Worm (Caenorhabditis elegans) whole organism, late embryonic: ENCODE results near the gene spp-7.

ENCODE experiments used
- F13H6.1 ChIP-seq: sonication (generic microtip); optimal IDR thresholded peaks from 2 replicates; lab custom pipeline; 2016; ENCODE audit warnings: missing genetic modification characterization, missing compliant biosample characterization
- K02D7.2 ChIP-seq: sonication (generic microtip); optimal IDR thresholded peaks from 2 replicates; lab custom pipeline; 2017; ENCODE audit warnings: mild to moderate bottlenecking, missing genetic modification characterization, missing compliant biosample characterization
- K09A11.1 ChIP-seq: sonication (generic microtip); optimal IDR thresholded peaks from 2 replicates; lab custom pipeline; 2017; ENCODE audit warnings: antibody characterized with exemption, mild to moderate bottlenecking, missing genetic modification characterization, missing compliant biosample characterization; ENCODE audit not compliant: insufficient read depth
- T23F11.4 ChIP-seq: fragments of 200-800 bp; sonication (Bioruptor generic); optimal IDR thresholded peaks from 2 replicates; lab custom pipeline; 2018; ENCODE audit warnings: mild to moderate bottlenecking, missing genetic modification characterization, missing compliant biosample characterization
- ama-1 ChIP-seq: fragments of 150-350 bp; optimal IDR thresholded peaks from 2 replicates; lab custom pipeline; 2014
- ceh-14 ChIP-seq: sonication (generic microtip); optimal IDR thresholded peaks from 2 replicates; lab custom pipeline; 2016; ENCODE audit warnings: missing genotype, missing genetic modification characterization, missing compliant biosample characterization
- ceh-19 ChIP-seq: fragments of 200-800 bp; sonication (Bioruptor generic); optimal IDR thresholded peaks from 2 replicates; lab custom pipeline; 2018; ENCODE audit warnings: mild to moderate bottlenecking, missing genetic modification characterization, missing compliant biosample characterization
- ceh-22 ChIP-seq: sonication (generic microtip); optimal IDR thresholded peaks from 2 replicates; lab custom pipeline; 2017; ENCODE audit warnings: missing biosample characterization, missing genetic modification characterization
- ceh-24 ChIP-seq: sonication (generic microtip); optimal IDR thresholded peaks from 2 replicates; lab custom pipeline; 2016; ENCODE audit warnings: mild to moderate bottlenecking, missing genetic modification characterization, missing compliant biosample characterization
- ceh-30 ChIP-seq: fragments of 150-350 bp; optimal IDR thresholded peaks from 2 replicates; lab custom pipeline; 2014; ENCODE audit warnings: missing biosample characterization, missing genetic modification characterization
- ceh-31 ChIP-seq: sonication (generic microtip); optimal IDR thresholded peaks from 2 replicates; lab custom pipeline; 2016; ENCODE audit warnings: missing genetic modification characterization, missing compliant biosample characterization
- ceh-45 ChIP-seq: fragments of 200-800 bp; sonication (Bioruptor generic); IDR thresholded peaks from 2 replicates; pipeline ENCODE4 v1.3.6; 2022; ENCODE audit warnings: missing genetic modification reagents, missing genetic modification characterization, missing compliant biosample characterization
- ceh-48 ChIP-seq: sonication (generic microtip); optimal IDR thresholded peaks from 2 replicates; lab custom pipeline; 2016; ENCODE audit warnings: missing genetic modification characterization, inconsistent platforms, missing compliant biosample characterization
- ceh-9 ChIP-seq: sonication (generic microtip); optimal IDR thresholded peaks from 2 replicates; lab custom pipeline; 2016; ENCODE audit warnings: mild to moderate bottlenecking, missing genetic modification characterization, inconsistent platforms, missing compliant biosample characterization
- che-1 ChIP-seq: sonication (generic microtip); optimal IDR thresholded peaks from 2 replicates; lab custom pipeline; 2016; ENCODE audit warnings: mild to moderate bottlenecking, missing genetic modification characterization, missing compliant biosample characterization
- dve-1 ChIP-seq: sonication (generic microtip); optimal IDR thresholded peaks from 2 replicates; lab custom pipeline; 2017; ENCODE audit warnings: antibody characterized with exemption, mild to moderate bottlenecking, missing genetic modification characterization, missing compliant biosample characterization
- elt-2 ChIP-seq: sonication (generic microtip); optimal IDR thresholded peaks from 2 replicates; lab custom pipeline; 2016; ENCODE audit warnings: missing genetic modification reagents, missing genetic modification characterization, missing compliant biosample characterization
- ets-4 ChIP-seq: sonication (generic microtip); optimal IDR thresholded peaks from 2 replicates; lab custom pipeline; 2016; ENCODE audit warnings: missing genetic modification characterization, missing compliant biosample characterization
- fkh-10 ChIP-seq: fragments of 150-350 bp; optimal IDR thresholded peaks from 2 replicates; lab custom pipeline; 2014; ENCODE audit warnings: missing biosample characterization, missing genetic modification reagents, missing genetic modification characterization
- hlh-15 ChIP-seq: sonication (generic microtip); optimal IDR thresholded peaks from 2 replicates; lab custom pipeline; 2016; ENCODE audit warnings: missing genetic modification characterization, missing compliant biosample characterization
- hlh-30 ChIP-seq: sonication (generic microtip); optimal IDR thresholded peaks from 2 replicates; lab custom pipeline; 2017; ENCODE audit warnings: antibody characterized with exemption, missing genetic modification characterization, missing compliant biosample characterization; ENCODE audit not compliant: insufficient read depth
- hlh-6 ChIP-seq: sonication (generic microtip); optimal IDR thresholded peaks from 2 replicates; lab custom pipeline; 2016; ENCODE audit warnings: missing genotype, missing genetic modification characterization, missing compliant biosample characterization
- hlh-8 ChIP-seq: sonication (generic microtip); optimal IDR thresholded peaks from 2 replicates; lab custom pipeline; 2016; ENCODE audit warnings: missing genotype, missing genetic modification characterization, missing compliant biosample characterization
- mec-3 ChIP-seq: sonication (generic microtip); optimal IDR thresholded peaks from 2 replicates; lab custom pipeline; 2016; ENCODE audit warnings: borderline replicate concordance, missing genetic modification characterization, missing compliant biosample characterization
- nhr-11 ChIP-seq: fragments of 150-350 bp; optimal IDR thresholded peaks from 2 replicates; lab custom pipeline; 2014; ENCODE audit warnings: missing biosample characterization, missing genetic modification characterization
- nhr-232 ChIP-seq: sonication (generic microtip); optimal IDR thresholded peaks from 2 replicates; lab custom pipeline; 2016; ENCODE audit warnings: missing genetic modification characterization, missing compliant biosample characterization
- pag-3 ChIP-seq: sonication (generic microtip); optimal IDR thresholded peaks from 2 replicates; lab custom pipeline; 2016; ENCODE audit warnings: missing compliant biosample characterization, missing genetic modification characterization, borderline replicate concordance
- pat-9 ChIP-seq: fragments of 200-800 bp; sonication (Bioruptor generic); optimal IDR thresholded peaks from 2 replicates; lab custom pipeline; 2018; ENCODE audit warnings: mild to moderate bottlenecking, missing genetic modification characterization, moderate library complexity, missing compliant biosample characterization
- pqm-1 ChIP-seq: sonication (generic microtip); optimal IDR thresholded peaks from 2 replicates; lab custom pipeline; 2016; ENCODE audit warnings: missing genetic modification characterization, missing compliant biosample characterization
- pros-1 ChIP-seq: fragments of 150-350 bp; optimal IDR thresholded peaks from 2 replicates; lab custom pipeline; 2014; ENCODE audit warnings: missing biosample characterization, missing genetic modification reagents, missing genetic modification characterization
- ref-2 ChIP-seq: sonication (generic microtip); optimal IDR thresholded peaks from 2 replicates; lab custom pipeline; 2016; ENCODE audit warnings: missing genetic modification characterization, missing compliant biosample characterization
- sdc-2 ChIP-seq: sonication (generic microtip); optimal IDR thresholded peaks from 2 replicates; lab custom pipeline; 2016; ENCODE audit warnings: missing genotype, missing genetic modification characterization, missing compliant biosample characterization
- syd-9 ChIP-seq: sonication (generic microtip); optimal IDR thresholded peaks from 2 replicates; lab custom pipeline; 2016; ENCODE audit warnings: mild to moderate bottlenecking, missing genetic modification characterization, moderate library complexity, missing compliant biosample characterization
- ttx-3 ChIP-seq: sonication (generic microtip); optimal IDR thresholded peaks from 2 replicates; lab custom pipeline; 2016; ENCODE audit warnings: missing genetic modification reagents, missing genetic modification characterization, missing compliant biosample characterization
- unc-3 ChIP-seq, 2 experiments: fragments of 200-800 bp in 1 of 2; sonication (Bioruptor generic) in 1 of 2; sonication (generic microtip) in 1 of 2; conservative IDR thresholded peaks in 1 of 2; optimal IDR thresholded peaks in 1 of 2; 2 replicates each; pipeline versions ENCODE4 v1.3.6 to Lab custom; 2016 to 2022; ENCODE audit warnings: missing compliant biosample characterization in 2 of 2, missing genetic modification characterization in 2 of 2, missing genetic modification reagents in 1 of 2
- unc-42 ChIP-seq: sonication (generic microtip); optimal IDR thresholded peaks from 2 replicates; lab custom pipeline; 2016; ENCODE audit warnings: missing genotype, missing genetic modification characterization, missing compliant biosample characterization
- unc-55 ChIP-seq: sonication (generic microtip); optimal IDR thresholded peaks from 2 replicates; lab custom pipeline; 2017; ENCODE audit warnings: missing biosample characterization, missing genetic modification reagents, missing genetic modification characterization
- unc-86 ChIP-seq: sonication (generic microtip); optimal IDR thresholded peaks from 2 replicates; lab custom pipeline; 2016; ENCODE audit warnings: missing genetic modification characterization, missing compliant biosample characterization
- zip-5 ChIP-seq: sonication (generic microtip); optimal IDR thresholded peaks from 2 replicates; lab custom pipeline; 2016; ENCODE audit warnings: missing genetic modification characterization, missing compliant biosample characterization
- ztf-16 ChIP-seq: sonication (generic microtip); optimal IDR thresholded peaks from 2 replicates; lab custom pipeline; 2017; ENCODE audit warnings: missing genetic modification characterization, missing compliant biosample characterization

spp-7 gene

DNA sequence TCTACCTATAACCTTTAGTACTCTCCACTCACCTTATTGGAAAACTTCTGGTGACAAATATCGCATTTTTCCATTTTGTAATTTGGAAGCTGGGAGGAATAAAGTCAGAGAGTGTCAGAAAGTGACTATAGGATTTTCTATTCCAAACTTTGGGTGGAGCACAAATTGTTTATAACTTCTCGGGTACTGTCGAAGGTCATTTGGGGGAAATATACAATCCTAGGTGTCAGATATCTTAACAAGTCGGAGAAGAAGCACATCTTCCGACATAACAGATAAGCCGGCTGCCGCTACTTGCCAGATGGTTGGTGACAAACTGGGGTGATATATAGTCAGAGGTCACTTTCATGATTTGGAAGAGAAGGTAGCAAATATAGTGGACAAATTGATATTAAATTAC lies 3.5 kb upstream of the spp-7 start, which contains the start of gene ehn-3:
TSS of gene ehn-3 (minus strand) at position 101 of the 400 bp plus-strand sequence.
- no peak for TF ChIP-seq ceh-22 (tag; lab: Kevin White, UChicago)
- TF ChIP-seq dve-1: no peak

DNA sequence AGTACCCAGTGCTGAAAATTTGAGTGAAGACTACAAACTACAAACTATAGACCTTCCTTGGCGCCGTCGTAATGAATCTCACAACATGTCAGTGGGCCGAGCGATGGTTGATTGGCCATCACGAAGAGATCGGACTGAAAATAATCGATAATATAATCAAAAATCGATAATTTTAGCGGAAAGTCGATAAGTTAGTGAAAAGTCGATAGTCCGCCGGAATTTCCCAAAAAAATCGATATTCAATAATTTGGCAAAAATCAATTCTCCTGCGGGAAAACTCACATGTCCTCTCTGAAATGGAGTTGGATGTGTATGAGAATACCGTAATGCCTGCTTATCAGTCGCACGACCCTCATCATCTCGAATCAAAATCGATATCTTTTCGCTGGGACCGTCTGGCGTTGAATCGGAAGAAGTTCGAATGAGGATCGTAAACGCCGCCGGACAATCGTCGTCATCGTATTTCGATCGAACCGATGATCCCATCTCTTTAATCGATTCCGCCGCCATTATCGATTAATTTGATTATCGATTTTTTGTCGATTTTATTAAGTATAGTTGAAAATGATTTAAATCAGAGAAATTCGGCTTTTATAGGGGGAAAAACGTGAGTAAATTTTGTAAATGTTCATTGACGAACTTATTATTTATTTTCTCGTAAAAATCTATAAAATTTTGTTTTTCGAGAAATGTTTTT lies 3.8 kb downstream of the spp-7 start, which contains the start of gene ZK616.8:
TSS of gene ZK616.8 (minus strand) at position 553 of the 697 bp plus-strand sequence.
- TF ChIP-seq ama-1: no peak
- no peak for TF ChIP-seq T23F11.4 (GFP tag; lab: Kevin White, UChicago)
- no peak for TF ChIP-seq ref-2 (tag; lab: Kevin White, UChicago)
- no peak for TF ChIP-seq che-1 (tag; lab: Kevin White, UChicago)
- no peak for TF ChIP-seq mec-3
- no peak for TF ChIP-seq ceh-31 (tag; lab: Kevin White, UChicago)
- no peak for TF ChIP-seq unc-55 (GFP tag; lab: Kevin White, UChicago)
- TF ChIP-seq nhr-232 (tag; lab: Kevin White, UChicago): no peak
- TF ChIP-seq ztf-16 (tag; lab: Kevin White, UChicago): no peak
- no peak for TF ChIP-seq hlh-8 (tag; lab: Kevin White, UChicago)
- no peak for TF ChIP-seq ceh-9 (tag; lab: Kevin White, UChicago)
- TF ChIP-seq K09A11.1 (tag; lab: Kevin White, UChicago): no peak
- no peak for TF ChIP-seq nhr-11 (tag; lab: Kevin White, UChicago)

- TF ChIP-seq ref-2 (tag; lab: Kevin White, UChicago): no peak
- TF ChIP-seq unc-3 (GFP tag; conservative IDR thresholded peaks at IDR 0.05; lab: Robert Waterston, UW): no peak
- no peak for TF ChIP-seq unc-3 (tag; optimal IDR thresholded peaks at IDR 0.05; lab: Kevin White, UChicago)
- no peak for TF ChIP-seq ceh-19 (GFP tag; lab: Kevin White, UChicago)
- no peak for TF ChIP-seq unc-86
Observed at ce11 chrIV:5411120-5411519, 4.5 kb downstream of the spp-7 start, which contains the start of gene ZK616.65. Gene ZK616.65, minus strand, starts transcription at chrIV:5411220.

DNA sequence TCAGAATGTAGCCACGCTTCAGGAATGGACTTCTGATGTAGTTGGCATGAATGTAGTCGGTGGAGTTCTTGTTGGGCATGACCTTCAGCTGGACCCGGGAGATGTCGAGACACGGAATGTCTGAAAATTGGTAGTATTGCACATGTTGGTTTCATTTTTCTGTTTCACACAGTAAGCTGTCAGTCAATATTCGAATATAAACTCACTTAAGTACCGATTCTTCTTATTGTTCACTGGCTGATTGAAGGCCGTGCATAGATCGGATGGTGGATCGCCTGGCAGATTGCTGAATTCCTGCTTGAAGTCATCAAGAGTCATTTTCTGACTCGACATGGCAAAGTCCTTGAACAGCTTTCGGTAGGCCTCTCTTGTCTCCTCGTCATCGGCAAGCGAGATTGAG lies 6.5 kb downstream of the spp-7 start:
- TF ChIP-seq ceh-22 (tag; lab: Kevin White, UChicago) (no peak), elt-2 (tag; lab: Kevin White, UChicago) (no peak), ceh-30 (tag; lab: Kevin White, UChicago) (no peak), nhr-11 (tag; lab: Kevin White, UChicago) (no peak), pag-3 (no peak), ceh-48 (tag; lab: Kevin White, UChicago) (no peak), ceh-24 (tag; lab: Kevin White, UChicago) (no peak), ztf-16 (tag; lab: Kevin White, UChicago) (no peak), hlh-30 (tag; lab: Kevin White, UChicago) (no peak), unc-3 (GFP tag; conservative IDR thresholded peaks at IDR 0.05; lab: Robert Waterston, UW) (no peak), unc-3 (tag; optimal IDR thresholded peaks at IDR 0.05; lab: Kevin White, UChicago) (no peak), F13H6.1 (no peak), K02D7.2 (tag; lab: Kevin White, UChicago) (no peak), pqm-1 (no peak), ceh-45 (GFP tag; lab: Robert Waterston, UW) (no peak), unc-42 (no peak), ama-1 (no peak), ttx-3 (no peak), hlh-15 (no peak), pat-9 (tag; lab: Kevin White, UChicago) (no peak), syd-9 (tag; lab: Kevin White, UChicago) (no peak)

- no peak for TF ChIP-seq ceh-24 (tag; lab: Kevin White, UChicago)
- no peak for TF ChIP-seq ets-4 (tag; lab: Kevin White, UChicago)
- no peak for TF ChIP-seq hlh-30 (tag; lab: Kevin White, UChicago)
- TF ChIP-seq F13H6.1: no peak
- no peak for TF ChIP-seq syd-9 (tag; lab: Kevin White, UChicago)
- no peak for TF ChIP-seq sdc-2 (tag; lab: Kevin White, UChicago)
- no peak for TF ChIP-seq nhr-232 (tag; lab: Kevin White, UChicago)
- no peak for TF ChIP-seq hlh-6
- TF ChIP-seq ceh-22 (tag; lab: Kevin White, UChicago): no peak
- no peak for TF ChIP-seq ceh-48 (tag; lab: Kevin White, UChicago)
- TF ChIP-seq ceh-14 (tag; lab: Kevin White, UChicago): no peak
- no peak for TF ChIP-seq fkh-10 (GFP tag; lab: Kevin White, UChicago)
- TF ChIP-seq K02D7.2 (tag; lab: Kevin White, UChicago): no peak
- TF ChIP-seq ceh-30 (tag; lab: Kevin White, UChicago): no peak
- no peak for TF ChIP-seq zip-5 (tag; lab: Kevin White, UChicago)
- no peak for TF ChIP-seq ref-2 (tag; lab: Kevin White, UChicago)
- no peak for TF ChIP-seq unc-3 (GFP tag; conservative IDR thresholded peaks at IDR 0.05; lab: Robert Waterston, UW)
- no peak for TF ChIP-seq unc-3 (tag; optimal IDR thresholded peaks at IDR 0.05; lab: Kevin White, UChicago)
- no peak for TF ChIP-seq K09A11.1 (tag; lab: Kevin White, UChicago)
- TF ChIP-seq pros-1 (tag; lab: Kevin White, UChicago): no peak
- TF ChIP-seq, all 69 proteins: peak for 0
Observed at ce11 chrIV:5405345-5405744, 10.3 kb downstream of the spp-7 start, which contains the start of gene ZK616.61. Gene ZK616.61, plus strand, starts transcription at chrIV:5405645.
